Worm (Caenorhabditis elegans) whole organism, L3 larva: ENCODE results near the gene glna-2.

ENCODE experiments used
- aly-2 ChIP-seq: fragments of 150-350 bp; optimal IDR thresholded peaks from 2 replicates; lab custom pipeline; 2014; ENCODE audit warnings: missing biosample characterization, missing genetic modification characterization
- ceh-16 ChIP-seq: sonication (generic microtip); optimal IDR thresholded peaks from 2 replicates; lab custom pipeline; 2017; ENCODE audit warnings: missing biosample characterization, missing genetic modification characterization
- elt-1 ChIP-seq: fragments of 150-350 bp; optimal IDR thresholded peaks from 2 replicates; lab custom pipeline; 2014; ENCODE audit warnings: missing biosample characterization, missing genetic modification characterization
- nhr-11 ChIP-seq: fragments of 150-350 bp; optimal IDR thresholded peaks from 2 replicates; lab custom pipeline; 2014; ENCODE audit warnings: missing biosample characterization, missing genetic modification characterization
- skn-1 ChIP-seq: fragments of 150-350 bp; optimal IDR thresholded peaks from 2 replicates; lab custom pipeline; 2014; ENCODE audit warnings: missing biosample characterization, missing genetic modification characterization

DNA sequence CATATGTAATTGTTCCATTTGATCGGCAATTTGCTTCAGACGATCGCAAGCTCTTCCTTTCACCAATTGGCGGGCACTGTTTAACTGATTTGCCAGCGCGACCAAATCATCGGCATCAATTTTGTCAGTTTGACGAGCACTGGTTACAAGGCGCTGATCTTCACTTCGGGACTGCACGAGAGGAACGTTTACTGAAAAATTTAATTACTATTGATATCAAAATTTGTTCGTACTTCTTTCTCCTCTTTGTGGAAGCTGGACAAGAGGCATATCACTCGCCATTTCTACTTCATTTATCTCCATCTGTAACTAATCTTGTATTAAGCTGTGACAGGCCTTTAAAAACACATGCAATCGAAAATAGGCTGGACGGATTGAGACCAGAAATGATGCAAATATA, 29.4 kb downstream of the glna-2 start, which contains the start of gene C08B11.9:
- TF ChIP-seq nhr-11 (tag; lab: Kevin White, UChicago) (no peak), ceh-16 (no peak), skn-1 (no peak), elt-1 (tag; lab: Kevin White, UChicago) (no peak), aly-2 (no peak)
